Worm (Caenorhabditis elegans) whole organism, L4/young adult: Measurements from ENCODE around the gene C18D4.3.

Experiments
- W03F9.2 ChIP-seq: fragments of 150-350 bp; optimal IDR thresholded peaks from 2 replicates; lab custom pipeline; 2014; ENCODE audit warnings: missing biosample characterization, missing genetic modification characterization
- dao-5 ChIP-seq: sonication (generic microtip); optimal IDR thresholded peaks from 2 replicates; lab custom pipeline; 2016; ENCODE audit warnings: missing genotype, missing genetic modification characterization, moderate library complexity, missing compliant biosample characterization
- him-1 ChIP-seq: sonication (generic microtip); optimal IDR thresholded peaks from 2 replicates; lab custom pipeline; 2016; ENCODE audit warnings: missing genotype, missing genetic modification reagents, missing genetic modification characterization, missing compliant biosample characterization

DNA sequence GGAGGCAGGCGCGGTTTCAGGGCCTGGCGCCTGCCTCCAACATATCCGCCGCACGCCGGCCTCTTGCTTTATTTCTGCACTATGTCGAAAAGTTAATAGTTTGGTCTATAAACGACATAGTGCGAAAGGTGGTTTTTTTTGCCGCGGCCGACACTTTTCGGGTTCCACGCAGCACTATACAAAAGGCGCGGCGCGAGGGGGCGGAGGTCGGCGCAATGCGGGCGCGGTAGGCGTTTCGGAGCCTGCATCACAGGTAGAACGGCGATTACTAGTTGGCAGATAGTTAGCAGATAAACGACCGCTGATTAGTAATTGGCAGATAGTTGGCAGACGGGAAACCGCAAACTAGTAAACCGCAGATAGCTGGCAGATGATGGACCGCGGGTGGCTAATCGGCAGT lies 19.8 kb downstream of the C18D4.3 start:
- TF ChIP-seq him-1 (no peak), W03F9.2 (tag; lab: Kevin White, UChicago) (no peak), dao-5 (tag; lab: Kevin White, UChicago) (no peak)
